Fruit fly (Drosophila melanogaster) whole organism, embryonic: ENCODE data around the gene CG14302.

Experiments
- ATbp ChIP-seq: fragments of 200-800 bp; sonication (Bioruptor generic); optimal IDR thresholded peaks from 2 replicates; lab custom pipeline; 2017; ENCODE audit warnings: missing biosample characterization, mild to moderate bottlenecking, missing genetic modification characterization, missing genetic modification reagents
- Aef1 ChIP-seq: fragments of 200-800 bp; sonication (Bioruptor generic); IDR thresholded peaks from 3 replicates; pipeline ENCODE4 v1.3.6; 2022; ENCODE audit warnings: missing biosample characterization, missing genetic modification characterization
- Awh ChIP-seq: fragments of 200-800 bp; sonication (Bioruptor generic); IDR thresholded peaks from 2 replicates; pipeline ENCODE4, ENCODE4 v1.3.6; 2022; ENCODE audit warnings: missing biosample characterization, missing genetic modification characterization
- Bteb2 ChIP-seq: fragments of 200-800 bp; sonication (Bioruptor generic); optimal IDR thresholded peaks from 2 replicates; lab custom pipeline; 2016; ENCODE audit warnings: missing biosample characterization, missing genetic modification characterization
- CG10462 ChIP-seq: fragments of 200-800 bp; sonication (Bioruptor generic); optimal IDR thresholded peaks from 2 replicates; lab custom pipeline; 2016; ENCODE audit warnings: missing biosample characterization, missing genetic modification characterization
- CG12659 ChIP-seq: fragments of 200-800 bp; sonication (Bioruptor generic); optimal IDR thresholded peaks from 3 replicates; lab custom pipeline; 2017; ENCODE audit warnings: mild to moderate bottlenecking, missing biosample characterization, missing genetic modification reagents, missing genetic modification characterization
- CG14441 ChIP-seq: fragments of 200-800 bp; sonication (Bioruptor generic); IDR thresholded peaks from 2 replicates; pipeline ENCODE4 v1.3.6; 2022; ENCODE audit warnings: missing biosample characterization, missing genetic modification characterization
- CG17186 ChIP-seq: fragments of 200-800 bp; sonication (Bioruptor generic); optimal IDR thresholded peaks from 3 replicates; lab custom pipeline; 2017; ENCODE audit warnings: missing biosample characterization, missing genetic modification reagents, missing genetic modification characterization
- CG17829 ChIP-seq: fragments of 200-800 bp; optimal IDR thresholded peaks from 2 replicates; lab custom pipeline; 2019; ENCODE audit warnings: missing biosample characterization, mild to moderate bottlenecking, missing genetic modification characterization, moderate library complexity
- CG2116 ChIP-seq: fragments of 200-800 bp; sonication (Bioruptor generic); optimal IDR thresholded peaks from 3 replicates; lab custom pipeline; 2018; ENCODE audit warnings: missing biosample characterization, mild to moderate bottlenecking, missing genetic modification characterization
- CG2129 ChIP-seq: fragments of 200-800 bp; sonication (Bioruptor generic); IDR thresholded peaks from 2 replicates; pipeline ENCODE4 v1.3.6; 2022; ENCODE audit warnings: missing biosample characterization, missing genetic modification characterization; ENCODE audit not compliant: partially characterized antibody
- CG30020 ChIP-seq: fragments of 200-800 bp; optimal IDR thresholded peaks from 2 replicates; lab custom pipeline; 2019; ENCODE audit warnings: missing biosample characterization, mild to moderate bottlenecking, missing genetic modification characterization, moderate library complexity
- CG31388 ChIP-seq: fragments of 200-800 bp; sonication (Bioruptor generic); optimal IDR thresholded peaks from 2 replicates; lab custom pipeline; 2016; ENCODE audit warnings: missing biosample characterization, missing genetic modification characterization
- CG3163 ChIP-seq: fragments of 200-800 bp; sonication (Bioruptor generic); optimal IDR thresholded peaks from 3 replicates; lab custom pipeline; 2016; ENCODE audit warnings: missing biosample characterization, missing genetic modification characterization
- CG3726 ChIP-seq: fragments of 200-800 bp; sonication (Bioruptor generic); IDR thresholded peaks from 3 replicates; pipeline ENCODE4, ENCODE4 v1.3.6; 2022; ENCODE audit warnings: missing biosample characterization, missing genetic modification characterization
- CG3847 ChIP-seq: fragments of 200-800 bp; sonication (Bioruptor generic); IDR thresholded peaks from 2 replicates; pipeline ENCODE4 v1.3.6; 2022; ENCODE audit warnings: missing biosample characterization, missing genetic modification characterization
- CG5245 ChIP-seq: fragments of 200-800 bp; sonication (Bioruptor generic); optimal IDR thresholded peaks from 3 replicates; lab custom pipeline; 2016; ENCODE audit warnings: missing biosample characterization, missing genetic modification characterization
- CG5953 ChIP-seq: fragments of 200-800 bp; sonication (Bioruptor generic); IDR thresholded peaks from 2 replicates; pipeline ENCODE4 v1.3.6; 2022; ENCODE audit warnings: missing biosample characterization, missing genetic modification characterization
- CG8765 ChIP-seq: fragments of 200-800 bp; sonication (Bioruptor generic); IDR thresholded peaks from 2 replicates; pipeline ENCODE4 v1.3.6; 2022; ENCODE audit warnings: missing biosample characterization, missing genetic modification characterization
- CG8944 ChIP-seq: fragments of 200-800 bp; sonication (Bioruptor generic); optimal IDR thresholded peaks from 3 replicates; lab custom pipeline; 2016; ENCODE audit warnings: missing biosample characterization, missing genetic modification characterization
- CG9437 ChIP-seq: fragments of 200-800 bp; sonication (Bioruptor generic); optimal IDR thresholded peaks from 2 replicates; lab custom pipeline; 2018; ENCODE audit warnings: missing biosample characterization, mild to moderate bottlenecking, missing genetic modification characterization
- CG9817 ChIP-seq: fragments of 200-800 bp; sonication (Bioruptor generic); optimal IDR thresholded peaks from 2 replicates; lab custom pipeline; 2018; ENCODE audit warnings: missing biosample characterization, mild to moderate bottlenecking, missing genetic modification characterization, moderate library complexity
- CG9932 ChIP-seq: fragments of 200-800 bp; sonication (Bioruptor generic); IDR thresholded peaks from 2 replicates; pipeline ENCODE4 v1.3.6; 2022; ENCODE audit warnings: missing biosample characterization, missing genetic modification characterization
- CkIIα-i1 ChIP-seq: fragments of 200-800 bp; sonication (Bioruptor generic); IDR thresholded peaks from 2 replicates; pipeline ENCODE4 v1.3.6; 2022; ENCODE audit warnings: missing biosample characterization, missing genetic modification characterization
- Dp ChIP-seq: fragments of 200-800 bp; sonication (Bioruptor generic); optimal IDR thresholded peaks from 2 replicates; lab custom pipeline; 2018; ENCODE audit warnings: missing biosample characterization, mild to moderate bottlenecking, missing genetic modification characterization, moderate library complexity
- E2f2 ChIP-seq: fragments of 200-800 bp; sonication (Bioruptor generic); IDR thresholded peaks from 2 replicates; pipeline ENCODE4 v1.3.6; 2022; ENCODE audit warnings: missing biosample characterization, missing genetic modification characterization
- Fer3 ChIP-seq: fragments of 200-800 bp; sonication (Bioruptor generic); optimal IDR thresholded peaks from 2 replicates; lab custom pipeline; 2018; ENCODE audit warnings: missing biosample characterization, mild to moderate bottlenecking, missing genetic modification characterization, moderate library complexity
- HHEX ChIP-seq: fragments of 200-800 bp; sonication (Bioruptor generic); optimal IDR thresholded peaks from 3 replicates; lab custom pipeline; 2017; ENCODE audit warnings: missing biosample characterization, mild to moderate bottlenecking, missing genetic modification characterization, missing genetic modification reagents
- Jarid2 ChIP-seq: fragments of 200-800 bp; sonication (Bioruptor generic); optimal IDR thresholded peaks from 3 replicates; lab custom pipeline; 2017; ENCODE audit warnings: mild to moderate bottlenecking, missing biosample characterization, missing genetic modification reagents, missing genetic modification characterization
- Kr ChIP-seq: fragments of 200-800 bp; sonication (Bioruptor generic); optimal IDR thresholded peaks from 2 replicates; lab custom pipeline; 2017; ENCODE audit warnings: missing biosample characterization, mild to moderate bottlenecking, missing genetic modification characterization
- NC2β ChIP-seq: fragments of 200-800 bp; sonication (Bioruptor generic); optimal IDR thresholded peaks from 2 replicates; lab custom pipeline; 2016; ENCODE audit warnings: missing biosample characterization, missing genetic modification characterization
- NFAT ChIP-seq: fragments of 200-800 bp; sonication (Bioruptor generic); IDR thresholded peaks from 2 replicates; pipeline ENCODE4 v1.3.6; 2022; ENCODE audit warnings: missing biosample characterization, missing genetic modification characterization
- abd-A ChIP-seq: fragments of 200-800 bp; sonication (Bioruptor generic); optimal IDR thresholded peaks from 3 replicates; lab custom pipeline; 2019; ENCODE audit warnings: missing biosample characterization, mild to moderate bottlenecking, missing genetic modification characterization, moderate library complexity
- al ChIP-seq: fragments of 200-800 bp; sonication (Bioruptor generic); IDR thresholded peaks from 2 replicates; pipeline ENCODE4 v1.3.6; 2022; ENCODE audit warnings: missing biosample characterization, missing genetic modification characterization
- bab2 ChIP-seq: fragments of 200-800 bp; sonication (Bioruptor generic); optimal IDR thresholded peaks from 2 replicates; lab custom pipeline; 2016; ENCODE audit warnings: missing biosample characterization, missing genetic modification characterization
- chm ChIP-seq: fragments of 200-800 bp; sonication (Bioruptor generic); IDR thresholded peaks from 2 replicates; pipeline ENCODE4 v1.3.6; 2022; ENCODE audit warnings: missing biosample characterization, missing genetic modification characterization
- corto ChIP-seq: fragments of 200-800 bp; sonication (Bioruptor generic); optimal IDR thresholded peaks from 2 replicates; lab custom pipeline; 2016; ENCODE audit warnings: missing biosample characterization, mild to moderate bottlenecking, missing genetic modification characterization, moderate library complexity
- croc ChIP-seq: fragments of 200-800 bp; sonication (Bioruptor generic); conservative IDR thresholded peaks from 3 replicates; pipeline ENCODE4 v1.3.6; 2022; ENCODE audit warnings: missing biosample characterization, missing genetic modification characterization
- gcm ChIP-seq: fragments of 200-800 bp; sonication (Bioruptor generic); optimal IDR thresholded peaks from 2 replicates; lab custom pipeline; 2019; ENCODE audit warnings: missing biosample characterization, mild to moderate bottlenecking, missing genetic modification characterization, moderate library complexity
- nerfin-2 ChIP-seq: fragments of 200-800 bp; sonication (Bioruptor generic); IDR thresholded peaks from 2 replicates; pipeline ENCODE4 v1.3.6; 2022; ENCODE audit warnings: missing biosample characterization, missing genetic modification characterization; ENCODE audit not compliant: partially characterized antibody
- otp ChIP-seq: fragments of 200-800 bp; sonication (Bioruptor generic); IDR thresholded peaks from 3 replicates; pipeline ENCODE4, ENCODE4 v1.3.6; 2022; ENCODE audit warnings: missing biosample characterization, missing genetic modification characterization
- pb ChIP-seq: fragments of 200-800 bp; sonication (Bioruptor generic); optimal IDR thresholded peaks from 3 replicates; lab custom pipeline; 2016; ENCODE audit warnings: missing biosample characterization, missing genetic modification characterization
- pho ChIP-seq: fragments of 200-800 bp; sonication (Bioruptor generic); optimal IDR thresholded peaks from 2 replicates; lab custom pipeline; 2016; ENCODE audit warnings: missing biosample characterization, missing genetic modification characterization
- psq ChIP-seq: fragments of 200-800 bp; sonication (Bioruptor generic); optimal IDR thresholded peaks from 2 replicates; lab custom pipeline; 2017; ENCODE audit warnings: missing biosample characterization, missing genetic modification characterization
- seq ChIP-seq: fragments of 200-800 bp; sonication (Bioruptor generic); IDR thresholded peaks from 2 replicates; pipeline ENCODE4 v1.3.6; 2022; ENCODE audit warnings: missing biosample characterization, missing genetic modification characterization
- ssp ChIP-seq: fragments of 200-800 bp; sonication (Bioruptor generic); IDR thresholded peaks from 2 replicates; pipeline ENCODE4 v1.3.6; 2022; ENCODE audit warnings: missing biosample characterization, missing genetic modification characterization
- tgo ChIP-seq: fragments of 200-800 bp; sonication (Bioruptor generic); IDR thresholded peaks from 3 replicates; pipeline ENCODE4 v1.3.6; 2022; ENCODE audit warnings: missing biosample characterization, missing genetic modification characterization
- tx ChIP-seq: fragments of 200-800 bp; sonication (Bioruptor generic); optimal IDR thresholded peaks from 2 replicates; lab custom pipeline; 2016; ENCODE audit warnings: missing biosample characterization, missing genetic modification characterization
- vfl ChIP-seq: fragments of 200-800 bp; sonication (Bioruptor generic); optimal IDR thresholded peaks from 2 replicates; lab custom pipeline; 2016; ENCODE audit warnings: missing biosample characterization, missing genetic modification characterization
- zfh2 ChIP-seq: fragments of 200-800 bp; sonication (Bioruptor generic); optimal IDR thresholded peaks from 2 replicates; lab custom pipeline; 2016; ENCODE audit warnings: missing biosample characterization, missing genetic modification characterization

CG14302 gene

dm6 chr3R:18758548-18759257 lies 26.2 kb downstream of the CG14302 start, which contains the start of gene Epg5 (continued):
- TF ChIP-seq ssp (GFP tag; lab: Robert Waterston, UW) = peak; percentile 62
- TF ChIP-seq gcm (GFP tag; lab: Kevin White, UChicago) = no peak
- TF ChIP-seq croc (GFP tag; lab: Robert Waterston, UW) = peak; percentile 62
- TF ChIP-seq CG17186 (GFP tag; lab: Kevin White, UChicago) = peak; percentile 4
- TF ChIP-seq CG8944 (GFP tag; lab: Kevin White, UChicago) = peak; percentile 67
- peak; percentile 32 for TF ChIP-seq CG5245 (GFP tag; lab: Kevin White, UChicago)
- TF ChIP-seq Fer3 (tag; lab: Kevin White, UChicago) = no peak
- no peak for TF ChIP-seq CkIIα-i1 (GFP tag; lab: Robert Waterston, UW)
- peak; percentile 90 for TF ChIP-seq E2f2 (GFP tag; lab: Robert Waterston, UW)
- no peak for TF ChIP-seq CG17829 (tag; lab: Kevin White, UChicago)
- TF ChIP-seq pb = peak; percentile 30
- TF ChIP-seq zfh2 = peak; percentile 90
- TF ChIP-seq nerfin-2 (GFP tag; lab: Robert Waterston, UW) = peak; percentile 94
- peak; percentile 73 for TF ChIP-seq CG12659 (GFP tag; lab: Kevin White, UChicago)
- peak; percentile 83 for TF ChIP-seq NFAT (GFP tag; lab: Robert Waterston, UW)
- peak; percentile 61 for TF ChIP-seq CG14441 (GFP tag; lab: Robert Waterston, UW)
- no peak for TF ChIP-seq CG30020 (tag; lab: Kevin White, UChicago)
- TF ChIP-seq CG9437 (GFP tag; lab: Kevin White, UChicago) = peak; percentile 67
- TF ChIP-seq Jarid2 (GFP tag; lab: Kevin White, UChicago) = no peak
- TF ChIP-seq tx (GFP tag; lab: Kevin White, UChicago) = peak; percentile 38
- TF ChIP-seq Kr (GFP tag; lab: Kevin White, UChicago) = no peak
- peak; percentile 73 for TF ChIP-seq al (GFP tag; lab: Robert Waterston, UW)
- TF ChIP-seq bab2 = peak; percentile 65
- TF ChIP-seq Awh (GFP tag; lab: Robert Waterston, UW) = 0 out of 2 replicates have a peak, but pooled peaks have one; percentile 33
- TF ChIP-seq CG9817 (tag; lab: Kevin White, UChicago) = peak; percentile 78
- TF ChIP-seq CG10462 (GFP tag; lab: Kevin White, UChicago) = peak; percentile 30
- no peak for TF ChIP-seq ATbp
- peak; percentile 60 for TF ChIP-seq psq (GFP tag; lab: Kevin White, UChicago)
- TF ChIP-seq HHEX (GFP tag; lab: Kevin White, UChicago) = peak; percentile 50
- no peak for TF ChIP-seq CG5953
- TF ChIP-seq CG2116 (GFP tag; lab: Kevin White, UChicago) = peak; percentile 47
- TF ChIP-seq CG3726 = no peak
- no peak for TF ChIP-seq otp (GFP tag; lab: Robert Waterston, UW)
- TF ChIP-seq abd-A (tag; lab: Kevin White, UChicago) = no peak
- peak; percentile 87 for TF ChIP-seq Dp
- peak; percentile 94 for TF ChIP-seq CG9932 (GFP tag; lab: Robert Waterston, UW)
- peak; percentile 82 for TF ChIP-seq pho (GFP tag; lab: Kevin White, UChicago)
- no peak for TF ChIP-seq chm
- TF ChIP-seq CG3847 (GFP tag; lab: Robert Waterston, UW) = peak; percentile 92
- peak; percentile 69 for TF ChIP-seq tgo (GFP tag; lab: Robert Waterston, UW)
- TF ChIP-seq CG2129 (GFP tag; lab: Robert Waterston, UW) = peak; percentile 97
- TF ChIP-seq Aef1 = peak; percentile 72
- TF ChIP-seq CG8765 (GFP tag; lab: Robert Waterston, UW) = peak; percentile 47; the same call in 1 of the 2 replicates
- peak; percentile 25; the same call in 1 of the 2 replicates for TF ChIP-seq seq (GFP tag; lab: Robert Waterston, UW)
- TF ChIP-seq CG3163 (GFP tag; lab: Kevin White, UChicago) = peak; percentile 24
- TF ChIP-seq Bteb2 = peak; percentile 65
- peak; percentile 28 for TF ChIP-seq corto
- TF ChIP-seq CG31388 (GFP tag; lab: Kevin White, UChicago) = peak; percentile 11
- peak; percentile 52 for TF ChIP-seq NC2β (GFP tag; lab: Kevin White, UChicago)
- TF ChIP-seq vfl (GFP tag; lab: Kevin White, UChicago) = peak; percentile 75
